Fruit fly (Drosophila melanogaster) whole organism, embryonic: ENCODE measurements around the gene sesB.

Source experiments
- Adf1 ChIP-seq: fragments of 200-800 bp; sonication (Bioruptor generic); IDR thresholded peaks from 2 replicates; pipeline ENCODE4 v1.3.6; 2022; ENCODE audit warnings: missing biosample characterization, missing genetic modification characterization
- Atf-2 ChIP-seq: fragments of 200-800 bp; sonication (Bioruptor generic); optimal IDR thresholded peaks from 2 replicates; lab custom pipeline; 2016; ENCODE audit warnings: missing biosample characterization, missing genetic modification characterization
- Blimp-1 ChIP-seq: fragments of 200-800 bp; sonication (Bioruptor generic); optimal IDR thresholded peaks from 3 replicates; lab custom pipeline; 2018; ENCODE audit warnings: missing biosample characterization, missing genetic modification characterization, mild to moderate bottlenecking, moderate library complexity, missing genetic modification reagents
- CG1024 ChIP-seq: fragments of 200-800 bp; sonication (Bioruptor generic); IDR thresholded peaks from 2 replicates; pipeline ENCODE4 v1.3.6; 2022; ENCODE audit warnings: missing biosample characterization, missing genetic modification characterization
- CG10565 ChIP-seq: fragments of 200-800 bp; sonication (Bioruptor generic); optimal IDR thresholded peaks from 3 replicates; lab custom pipeline; 2016; ENCODE audit warnings: missing biosample characterization, mild to moderate bottlenecking, missing genetic modification characterization
- CG11093 ChIP-seq: fragments of 200-800 bp; sonication (Bioruptor generic); IDR thresholded peaks from 3 replicates; pipeline ENCODE4 v1.3.6; 2022; ENCODE audit warnings: missing biosample characterization, missing genetic modification characterization
- CG11695 ChIP-seq: fragments of 200-800 bp; sonication (Bioruptor generic); IDR thresholded peaks from 3 replicates; pipeline ENCODE4 v1.3.6; 2022; ENCODE audit warnings: missing biosample characterization, missing genetic modification characterization
- CG12104 ChIP-seq: fragments of 200-800 bp; sonication (Bioruptor generic); optimal IDR thresholded peaks from 3 replicates; lab custom pipeline; 2016; ENCODE audit warnings: missing biosample characterization, missing genetic modification characterization
- CG12155 ChIP-seq: fragments of 200-800 bp; sonication (Bioruptor generic); optimal IDR thresholded peaks from 3 replicates; lab custom pipeline; 2016; ENCODE audit warnings: missing biosample characterization, missing genetic modification characterization
- CG12659 ChIP-seq: fragments of 200-800 bp; sonication (Bioruptor generic); optimal IDR thresholded peaks from 3 replicates; lab custom pipeline; 2017; ENCODE audit warnings: mild to moderate bottlenecking, missing biosample characterization, missing genetic modification reagents, missing genetic modification characterization
- CG12942 ChIP-seq: fragments of 200-800 bp; sonication (Bioruptor generic); optimal IDR thresholded peaks from 3 replicates; lab custom pipeline; 2016; ENCODE audit warnings: missing biosample characterization, missing genetic modification characterization
- CG13775 ChIP-seq: fragments of 200-800 bp; sonication (Bioruptor generic); optimal IDR thresholded peaks from 3 replicates; lab custom pipeline; 2017; ENCODE audit warnings: missing biosample characterization, mild to moderate bottlenecking, missing genetic modification characterization
- CG14014 ChIP-seq: fragments of 200-800 bp; sonication (Bioruptor generic); IDR thresholded peaks from 2 replicates; pipeline ENCODE4 v1.3.6; 2022; ENCODE audit warnings: missing biosample characterization, missing genetic modification characterization
- CG14050 ChIP-seq: fragments of 200-800 bp; sonication (Bioruptor generic); IDR thresholded peaks from 3 replicates; pipeline ENCODE4 v1.3.6; 2022; ENCODE audit warnings: missing biosample characterization, missing genetic modification characterization
- CG14667 ChIP-seq: fragments of 200-800 bp; sonication (Bioruptor generic); IDR thresholded peaks from 2 replicates; pipeline ENCODE4 v1.3.6; 2022; ENCODE audit warnings: missing biosample characterization, missing genetic modification characterization
- CG14860 ChIP-seq: fragments of 200-800 bp; sonication (Bioruptor generic); IDR thresholded peaks from 3 replicates; pipeline ENCODE4 v1.3.6; 2022; ENCODE audit warnings: missing biosample characterization, missing genetic modification characterization; ENCODE audit not compliant: partially characterized antibody
- CG15011 ChIP-seq: fragments of 200-800 bp; sonication (Bioruptor generic); optimal IDR thresholded peaks from 3 replicates; lab custom pipeline; 2018; ENCODE audit warnings: missing biosample characterization, mild to moderate bottlenecking, missing genetic modification characterization
- CG1529 ChIP-seq: fragments of 200-800 bp; sonication (Bioruptor generic); optimal IDR thresholded peaks from 3 replicates; lab custom pipeline; 2018; ENCODE audit warnings: missing biosample characterization, missing genetic modification characterization
- CG17361 ChIP-seq: fragments of 200-800 bp; sonication (Bioruptor generic); IDR thresholded peaks from 3 replicates; pipeline ENCODE4 v1.3.6; 2022; ENCODE audit warnings: missing biosample characterization, missing genetic modification characterization
- CG17385 ChIP-seq: fragments of 200-800 bp; sonication (Bioruptor generic); optimal IDR thresholded peaks from 3 replicates; lab custom pipeline; 2018; ENCODE audit warnings: missing biosample characterization, mild to moderate bottlenecking, missing genetic modification characterization
- CG18599 ChIP-seq: fragments of 200-800 bp; sonication (Bioruptor generic); optimal IDR thresholded peaks from 3 replicates; lab custom pipeline; 2017; ENCODE audit warnings: missing biosample characterization, missing genetic modification characterization, mild to moderate bottlenecking, moderate library complexity, missing genetic modification reagents
- CG31388 ChIP-seq: fragments of 200-800 bp; sonication (Bioruptor generic); optimal IDR thresholded peaks from 2 replicates; lab custom pipeline; 2016; ENCODE audit warnings: missing biosample characterization, missing genetic modification characterization
- CG3163 ChIP-seq: fragments of 200-800 bp; sonication (Bioruptor generic); optimal IDR thresholded peaks from 3 replicates; lab custom pipeline; 2016; ENCODE audit warnings: missing biosample characterization, missing genetic modification characterization
- CG32532 ChIP-seq: fragments of 200-800 bp; sonication (Bioruptor generic); IDR thresholded peaks from 2 replicates; pipeline ENCODE4 v1.3.6; 2022; ENCODE audit warnings: missing biosample characterization, missing genetic modification characterization
- CG33557 ChIP-seq: fragments of 200-800 bp; sonication (Bioruptor generic); optimal IDR thresholded peaks from 2 replicates; lab custom pipeline; 2019; ENCODE audit warnings: missing biosample characterization, mild to moderate bottlenecking, missing genetic modification characterization, moderate library complexity
- CG4707 ChIP-seq: fragments of 200-800 bp; sonication (Bioruptor generic); optimal IDR thresholded peaks from 2 replicates; lab custom pipeline; 2018; ENCODE audit warnings: missing biosample characterization, mild to moderate bottlenecking, missing genetic modification characterization, moderate library complexity
- CG6813 ChIP-seq: fragments of 200-800 bp; sonication (Bioruptor generic); optimal IDR thresholded peaks from 2 replicates; lab custom pipeline; 2017; ENCODE audit warnings: missing biosample characterization, missing genetic modification characterization, mild to moderate bottlenecking, moderate library complexity, missing genetic modification reagents
- CG7556 ChIP-seq: fragments of 200-800 bp; sonication (Bioruptor generic); optimal IDR thresholded peaks from 2 replicates; lab custom pipeline; 2017; ENCODE audit warnings: missing biosample characterization, mild to moderate bottlenecking, missing genetic modification characterization
- CG8359 ChIP-seq: fragments of 200-800 bp; sonication (Bioruptor generic); optimal IDR thresholded peaks from 2 replicates; lab custom pipeline; 2017; ENCODE audit warnings: missing biosample characterization, mild to moderate bottlenecking, missing genetic modification characterization, borderline replicate concordance
- CG8944 ChIP-seq: fragments of 200-800 bp; sonication (Bioruptor generic); optimal IDR thresholded peaks from 3 replicates; lab custom pipeline; 2016; ENCODE audit warnings: missing biosample characterization, missing genetic modification characterization
- HLHmδ ChIP-seq: fragments of 200-800 bp; sonication (Bioruptor generic); optimal IDR thresholded peaks from 2 replicates; lab custom pipeline; 2018; ENCODE audit warnings: missing biosample characterization, mild to moderate bottlenecking, missing genetic modification characterization, moderate library complexity
- Lim3 ChIP-seq: fragments of 200-800 bp; sonication (Bioruptor generic); IDR thresholded peaks from 2 replicates; pipeline ENCODE4 v1.3.6; 2022; ENCODE audit warnings: missing biosample characterization, missing genetic modification characterization
- Nf-YB ChIP-seq: fragments of 200-800 bp; sonication (Bioruptor generic); optimal IDR thresholded peaks from 3 replicates; lab custom pipeline; 2019; ENCODE audit warnings: missing biosample characterization, mild to moderate bottlenecking, missing genetic modification characterization, moderate library complexity
- NfI ChIP-seq: fragments of 200-800 bp; sonication (Bioruptor generic); optimal IDR thresholded peaks from 3 replicates; lab custom pipeline; 2018; ENCODE audit warnings: missing biosample characterization, mild to moderate bottlenecking, missing genetic modification characterization, moderate library complexity
- Ptx1 ChIP-seq: fragments of 200-800 bp; sonication (Bioruptor generic); IDR thresholded peaks from 2 replicates; pipeline ENCODE4 v1.3.6; 2022; ENCODE audit warnings: missing biosample characterization, missing genetic modification characterization
- Side ChIP-seq: fragments of 200-800 bp; sonication (Bioruptor generic); optimal IDR thresholded peaks from 2 replicates; lab custom pipeline; 2016; ENCODE audit warnings: missing biosample characterization, missing genetic modification characterization
- Sry-δ ChIP-seq: fragments of 200-800 bp; sonication (Bioruptor generic); optimal IDR thresholded peaks from 2 replicates; lab custom pipeline; 2016; ENCODE audit warnings: missing biosample characterization, missing genetic modification characterization
- Usf ChIP-seq: fragments of 200-800 bp; sonication (Bioruptor generic); optimal IDR thresholded peaks from 2 replicates; lab custom pipeline; 2017; ENCODE audit warnings: missing genotype, missing biosample characterization, missing genetic modification characterization
- Vsx1 ChIP-seq: fragments of 200-800 bp; sonication (Bioruptor generic); optimal IDR thresholded peaks from 2 replicates; lab custom pipeline; 2017; ENCODE audit warnings: missing biosample characterization, mild to moderate bottlenecking, missing genetic modification characterization, missing genetic modification reagents
- cg ChIP-seq: fragments of 200-800 bp; sonication (Bioruptor generic); optimal IDR thresholded peaks from 3 replicates; lab custom pipeline; 2019; ENCODE audit warnings: missing biosample characterization, mild to moderate bottlenecking, missing genetic modification characterization, moderate library complexity
- dm ChIP-seq: fragments of 200-800 bp; sonication (Bioruptor generic); optimal IDR thresholded peaks from 3 replicates; lab custom pipeline; 2016; ENCODE audit warnings: missing biosample characterization, missing genetic modification characterization
- hbn ChIP-seq: fragments of 200-800 bp; sonication (Bioruptor generic); IDR thresholded peaks from 2 replicates; pipeline ENCODE4 v1.3.6; 2022; ENCODE audit warnings: missing biosample characterization, missing genetic modification characterization; ENCODE audit not compliant: partially characterized antibody
- lov ChIP-seq, 2 experiments: fragments of 200-800 bp in 1 of 2; fragments of >200 bp in 1 of 2; sonication (Bioruptor generic) in 1 of 2; IDR thresholded peaks in 1 of 2; optimal IDR thresholded peaks in 1 of 2; 2 replicates in 1 of 2; 3 replicates in 1 of 2; pipeline versions ENCODE4 v1.3.6 to Lab custom; 2017 to 2022; ENCODE audit warnings: missing biosample characterization in 1 of 2, missing genetic modification characterization in 1 of 2
- phol ChIP-seq: fragments of 200-800 bp; sonication (Bioruptor generic); optimal IDR thresholded peaks from 3 replicates; lab custom pipeline; 2018; ENCODE audit warnings: missing biosample characterization, mild to moderate bottlenecking, missing genetic modification characterization, moderate library complexity
- schlank ChIP-seq: fragments of 200-800 bp; sonication (Bioruptor generic); optimal IDR thresholded peaks from 2 replicates; lab custom pipeline; 2018; ENCODE audit warnings: missing biosample characterization, mild to moderate bottlenecking, missing genetic modification characterization
- sob ChIP-seq: fragments of 200-800 bp; sonication (Bioruptor generic); IDR thresholded peaks from 2 replicates; pipeline ENCODE4 v1.3.6; 2022; ENCODE audit warnings: missing biosample characterization, missing genetic modification characterization
- tna ChIP-seq: fragments of 200-800 bp; sonication (Bioruptor generic); IDR thresholded peaks from 2 replicates; pipeline ENCODE4 v1.3.6; 2022; ENCODE audit warnings: missing biosample characterization, missing genetic modification characterization; ENCODE audit not compliant: partially characterized antibody
- vvl ChIP-seq: fragments of 200-800 bp; sonication (Bioruptor generic); IDR thresholded peaks from 2 replicates; pipeline ENCODE4 v1.3.6; 2022; ENCODE audit warnings: missing biosample characterization, missing genetic modification characterization
- zen ChIP-seq: fragments of 200-800 bp; sonication (Bioruptor generic); optimal IDR thresholded peaks from 3 replicates; lab custom pipeline; 2018; ENCODE audit warnings: missing biosample characterization, mild to moderate bottlenecking, missing genetic modification characterization, moderate library complexity

The sesB gene

dm6 chrX:10815511-10816080 is 28.8 kb upstream of the sesB start (continued):
- TF ChIP-seq sob (peak; percentile 14; the same call in 1 of the 2 replicates), hbn (GFP tag; lab: Robert Waterston, UW) (0 out of 2 replicates have a peak, but pooled peaks have one; percentile 14), CG17361 (GFP tag; lab: Robert Waterston, UW) (no peak), zen (tag; lab: Kevin White, UChicago) (peak; percentile 6), CG18599 (no peak), CG33557 (GFP tag; lab: Kevin White, UChicago) (no peak), CG14860 (no peak), CG11695 (GFP tag; lab: Robert Waterston, UW) (no peak), CG8944 (GFP tag; lab: Kevin White, UChicago) (no peak), vvl (0 out of 2 replicates have a peak, but pooled peaks have one; percentile 21), Ptx1 (GFP tag; lab: Robert Waterston, UW) (no peak), NfI (GFP tag; lab: Kevin White, UChicago) (no peak), lov (optimal IDR thresholded peaks at IDR 0.05; lab: Kevin White, UChicago) (no peak), lov (GFP tag; IDR thresholded peaks at IDR 0.05; lab: Robert Waterston, UW) (no peak), CG13775 (no peak), CG3163 (peak; percentile 37), Adf1 (GFP tag; lab: Robert Waterston, UW) (peak; percentile 89), CG32532 (GFP tag; lab: Robert Waterston, UW) (no peak), CG12155 (GFP tag; lab: Kevin White, UChicago) (peak; percentile 7), schlank (tag; lab: Kevin White, UChicago) (no peak), CG15011 (GFP tag; lab: Kevin White, UChicago) (no peak), CG14014 (GFP tag; lab: Robert Waterston, UW) (no peak), CG6813 (no peak), CG8359 (GFP tag; lab: Kevin White, UChicago) (no peak), CG17385 (peak; percentile 85), CG12104 (GFP tag; lab: Kevin White, UChicago) (no peak), CG11093 (GFP tag; lab: Robert Waterston, UW) (no peak), dm (no peak), phol (tag; lab: Kevin White, UChicago) (no peak), Side (GFP tag; lab: Kevin White, UChicago) (no peak), CG7556 (no peak), CG14050 (GFP tag; lab: Robert Waterston, UW) (no peak), Blimp-1 (GFP tag; lab: Kevin White, UChicago) (no peak), CG4707 (GFP tag; lab: Kevin White, UChicago) (no peak), HLHmδ (GFP tag; lab: Kevin White, UChicago) (no peak), CG12659 (GFP tag; lab: Kevin White, UChicago) (no peak), CG1529 (GFP tag; lab: Kevin White, UChicago) (no peak), CG1024 (GFP tag; lab: Robert Waterston, UW) (0 out of 2 replicates have a peak, but pooled peaks have one; percentile 6), Sry-δ (GFP tag; lab: Kevin White, UChicago) (no peak), CG12942 (GFP tag; lab: Kevin White, UChicago) (no peak), Lim3 (GFP tag; lab: Robert Waterston, UW) (no peak), Atf-2 (no peak), Usf (GFP tag; lab: Kevin White, UChicago) (no peak), cg (GFP tag; lab: Kevin White, UChicago) (peak; percentile 99), tna (0 out of 2 replicates have a peak, but pooled peaks have one; percentile 16), CG31388 (GFP tag; lab: Kevin White, UChicago) (no peak), Vsx1 (no peak), CG10565 (no peak), Nf-YB (peak; percentile 35), CG14667 (no peak)
